Worm (Caenorhabditis elegans) whole organism, L4/young adult: Measurements from ENCODE around the gene Y39A1A.16.

ENCODE experiments used
- W03F9.2 ChIP-seq: fragments of 150-350 bp; optimal IDR thresholded peaks from 2 replicates; lab custom pipeline; 2014; ENCODE audit warnings: missing biosample characterization, missing genetic modification characterization
- him-1 ChIP-seq: sonication (generic microtip); optimal IDR thresholded peaks from 2 replicates; lab custom pipeline; 2016; ENCODE audit warnings: missing genotype, missing genetic modification reagents, missing genetic modification characterization, missing compliant biosample characterization

DNA sequence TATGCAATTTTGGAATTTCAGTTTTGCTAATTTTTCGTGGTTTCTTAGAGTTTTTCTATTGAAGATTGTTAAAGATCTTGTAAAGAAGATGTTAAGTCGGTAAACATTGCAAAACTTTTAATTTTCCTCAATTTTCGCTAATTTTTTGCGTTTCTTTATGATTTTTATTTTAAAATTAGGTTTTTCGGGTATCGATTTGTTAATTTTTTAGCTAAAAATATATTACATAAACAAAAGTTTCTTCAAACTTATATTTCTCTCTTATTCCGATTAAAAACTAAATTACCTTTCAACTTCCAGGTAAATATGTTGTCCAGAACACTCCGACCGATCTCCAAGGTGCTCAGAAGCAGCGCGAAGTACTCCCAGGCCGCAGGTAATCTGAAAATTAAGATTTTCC is 28.4 kb downstream of the Y39A1A.16 start, which contains the start of gene mrpl-12:
- no peak for TF ChIP-seq W03F9.2 (tag; lab: Kevin White, UChicago)
- TF ChIP-seq him-1 (tag; lab: Kevin White, UChicago): no peak
